Worm (Caenorhabditis elegans): ENCODE measurements around the gene ZK1240.6.
A peak's percentile ranks its signal among the peaks of the same experiment; 100 is the strongest.

Gene ZK1240.6

ce11 chrII:2330462-2330861 is 7.8 kb upstream of the ZK1240.6 start:
- TF ChIP-seq fkh-10 (GFP tag; optimal IDR thresholded peaks at IDR 0.05) (no peak), zip-5 (tag; optimal IDR thresholded peaks at IDR 0.05) (no peak), gmeb-2 (tag; optimal IDR thresholded peaks at IDR 0.05) (no peak), ref-2 (tag; optimal IDR thresholded peaks at IDR 0.05) (no peak), pag-3 (tag; optimal IDR thresholded peaks at IDR 0.05; ENCODE audit: borderline replicate concordance) (no peak)

ce11 chrII:2328963-2329442 is 6.3 kb upstream of the ZK1240.6 start, which contains the start of the genes ZK1240.8 and ZK1240.1:
TSS of gene ZK1240.8 (minus strand) at chrII:2329063.
TSS of gene ZK1240.1 (plus strand) at chrII:2329392.
- TF ChIP-seq sox-2 (GFP tag; IDR thresholded peaks at IDR 0.05) (no peak), mec-3 (tag; optimal IDR thresholded peaks at IDR 0.05; ENCODE audit: borderline replicate concordance) (no peak), sdc-2 (tag; optimal IDR thresholded peaks at IDR 0.05) (no peak), dmd-4 (tag; optimal IDR thresholded peaks at IDR 0.05; ENCODE audit: borderline replicate concordance) (no peak), pha-2 (tag; optimal IDR thresholded peaks at IDR 0.05) (no peak), tbx-2 (tag; optimal IDR thresholded peaks at IDR 0.05) (no peak), ztf-16 (tag; optimal IDR thresholded peaks at IDR 0.05) (no peak), ceh-31 (tag; optimal IDR thresholded peaks at IDR 0.05) (no peak)

- TF ChIP-seq T23F11.4 (GFP tag; optimal IDR thresholded peaks at IDR 0.05) (no peak), che-1 (tag; optimal IDR thresholded peaks at IDR 0.05) (no peak), C08G9.2 (tag; optimal IDR thresholded peaks at IDR 0.05) (no peak), pha-4 (tag; optimal IDR thresholded peaks at IDR 0.05) (no peak), hlh-8 (tag; optimal IDR thresholded peaks at IDR 0.05) (no peak), pqm-1 (tag; optimal IDR thresholded peaks at IDR 0.05) (no peak), unc-3 (GFP tag; conservative IDR thresholded peaks at IDR 0.05) (no peak), unc-3 (tag; optimal IDR thresholded peaks at IDR 0.05) (no peak), odd-2 (tag; optimal IDR thresholded peaks at IDR 0.05) (no peak), nfya-1 (tag; optimal IDR thresholded peaks at IDR 0.05) (no peak), C38D4.7 (GFP tag; optimal IDR thresholded peaks at IDR 0.05) (no peak), pha-2 (tag; optimal IDR thresholded peaks at IDR 0.05) (no peak), lim-6 (tag; optimal IDR thresholded peaks at IDR 0.05) (no peak), dmd-4 (tag; optimal IDR thresholded peaks at IDR 0.05; ENCODE audit: borderline replicate concordance) (no peak), ceh-31 (tag; optimal IDR thresholded peaks at IDR 0.05) (no peak), ahr-1 (tag; optimal IDR thresholded peaks at IDR 0.05) (no peak), ceh-6 (GFP tag; optimal IDR thresholded peaks at IDR 0.05) (no peak), elt-4 (tag; optimal IDR thresholded peaks at IDR 0.05) (no peak), fax-1 (tag; optimal IDR thresholded peaks at IDR 0.05) (no peak), hlh-15 (tag; optimal IDR thresholded peaks at IDR 0.05) (no peak), eyg-1 (tag; optimal IDR thresholded peaks at IDR 0.05) (no peak)
These were observed 2.2 kb upstream of the ZK1240.6 start, which contains the start of gene ZK1240.11 for ce11 chrII:2324956-2325355. TSS of gene ZK1240.11 (plus strand) at chrII:2325256.

ce11 chrII:2320097-2320496 is 2.6 kb downstream of the ZK1240.6 start, which contains the start of gene ZK1240.3:
TSS of gene ZK1240.3 (plus strand) at chrII:2320334.
- TF ChIP-seq elt-2 (tag; optimal IDR thresholded peaks at IDR 0.05) (peak; percentile 17), hlh-6 (tag; optimal IDR thresholded peaks at IDR 0.05) (no peak), dve-1 (tag; optimal IDR thresholded peaks at IDR 0.05) (no peak), Y22D7AL.16 (tag; optimal IDR thresholded peaks at IDR 0.05) (no peak), ceh-19 (GFP tag; optimal IDR thresholded peaks at IDR 0.05) (no peak), madf-2 (tag; optimal IDR thresholded peaks at IDR 0.05) (no peak)
